Worm (Caenorhabditis elegans): ENCODE measurements around the gene acbp-8.

ce11 chrIII:2597753-2598152 is 31.1 kb upstream of the acbp-8 start, which contains the start of gene mdt-19:
- TF ChIP-seq klf-2 (GFP tag; conservative IDR thresholded peaks at IDR 0.05) (no peak), med-1 (GFP tag; optimal IDR thresholded peaks at IDR 0.05; ENCODE audit: insufficient read depth) (no peak), cog-1 (tag; optimal IDR thresholded peaks at IDR 0.05) (no peak), ztf-23 (GFP tag; IDR thresholded peaks at IDR 0.05) (no peak), flt-1 (GFP tag; IDR thresholded peaks at IDR 0.05) (no peak), ref-1 (GFP tag; conservative IDR thresholded peaks at IDR 0.05) (no peak), ztf-29 (GFP tag; IDR thresholded peaks at IDR 0.05) (no peak)

Measured in whole organism, midembryonic.